Worm (Caenorhabditis elegans) whole organism, L2 larva: ENCODE data around the gene cyp-13A5.

Experiments
- C34F6.9 ChIP-seq: fragments of 150-350 bp; optimal IDR thresholded peaks from 2 replicates; lab custom pipeline; 2014; ENCODE audit warnings: missing biosample characterization, missing genetic modification characterization
- F13H6.1 ChIP-seq: sonication (generic microtip); optimal IDR thresholded peaks from 2 replicates; lab custom pipeline; 2016; ENCODE audit warnings: missing genetic modification characterization, missing compliant biosample characterization
- R02D3.7 ChIP-seq: fragments of 150-350 bp; optimal IDR thresholded peaks from 2 replicates; lab custom pipeline; 2014; ENCODE audit warnings: missing biosample characterization, missing genetic modification characterization
- Y55F3AM.14 ChIP-seq: fragments of 200-800 bp; sonication (Bioruptor generic); optimal IDR thresholded peaks from 2 replicates; lab custom pipeline; 2018; ENCODE audit warnings: mild to moderate bottlenecking, missing genetic modification characterization, missing compliant biosample characterization
- ZK546.5 ChIP-seq: sonication (generic microtip); optimal IDR thresholded peaks from 2 replicates; lab custom pipeline; 2017; ENCODE audit warnings: missing biosample characterization, missing genetic modification characterization
- alr-1 ChIP-seq: fragments of 150-350 bp; optimal IDR thresholded peaks from 2 replicates; lab custom pipeline; 2014; ENCODE audit warnings: missing biosample characterization, missing genetic modification characterization
- aly-2 ChIP-seq: fragments of 150-350 bp; optimal IDR thresholded peaks from 2 replicates; lab custom pipeline; 2014; ENCODE audit warnings: missing biosample characterization, missing genetic modification characterization
- ama-1 ChIP-seq: fragments of 150-350 bp; optimal IDR thresholded peaks from 2 replicates; lab custom pipeline; 2018; ENCODE audit warnings: inconsistent platforms
- blmp-1 ChIP-seq: sonication (generic microtip); optimal IDR thresholded peaks from 2 replicates; lab custom pipeline; 2017; ENCODE audit warnings: missing genetic modification characterization, mild to moderate bottlenecking, missing compliant biosample characterization, antibody characterized with exemption, moderate library complexity; ENCODE audit not compliant: insufficient read depth
- ceh-16 ChIP-seq: fragments of 150-350 bp; optimal IDR thresholded peaks from 2 replicates; lab custom pipeline; 2014; ENCODE audit warnings: missing biosample characterization, missing genetic modification characterization
- ceh-82 ChIP-seq: fragments of 150-350 bp; optimal IDR thresholded peaks from 2 replicates; lab custom pipeline; 2014; ENCODE audit warnings: missing biosample characterization, missing genetic modification characterization
- crh-2 ChIP-seq: sonication (generic microtip); optimal IDR thresholded peaks from 2 replicates; lab custom pipeline; 2017; ENCODE audit warnings: missing biosample characterization, missing genetic modification characterization
- dmd-4 ChIP-seq: sonication (generic microtip); optimal IDR thresholded peaks from 2 replicates; lab custom pipeline; 2017; ENCODE audit warnings: missing biosample characterization, missing genetic modification characterization
- egl-27 ChIP-seq: sonication (generic microtip); optimal IDR thresholded peaks from 3 replicates; lab custom pipeline; 2017; ENCODE audit warnings: missing biosample characterization, missing genetic modification reagents, missing genetic modification characterization
- elt-1 ChIP-seq: fragments of 150-350 bp; optimal IDR thresholded peaks from 2 replicates; lab custom pipeline; 2014; ENCODE audit warnings: missing biosample characterization, missing genetic modification characterization
- elt-3 ChIP-seq: sonication (generic microtip); optimal IDR thresholded peaks from 2 replicates; lab custom pipeline; 2017; ENCODE audit warnings: missing biosample characterization, missing genetic modification characterization
- fos-1 ChIP-seq: fragments of 150-350 bp; optimal IDR thresholded peaks from 2 replicates; lab custom pipeline; 2014; ENCODE audit warnings: missing biosample characterization, missing genetic modification characterization
- gmeb-1 ChIP-seq: fragments of 150-350 bp; optimal IDR thresholded peaks from 2 replicates; lab custom pipeline; 2014; ENCODE audit warnings: missing biosample characterization, missing genetic modification characterization
- lin-11 ChIP-seq: fragments of 150-350 bp; sonication (generic microtip); optimal IDR thresholded peaks from 2 replicates; lab custom pipeline; 2014; ENCODE audit warnings: missing biosample characterization, missing genetic modification characterization, inconsistent platforms, mixed read lengths
- lin-13 ChIP-seq: fragments of 150-350 bp; optimal IDR thresholded peaks from 2 replicates; lab custom pipeline; 2014; ENCODE audit warnings: missing biosample characterization, missing genetic modification reagents, missing genetic modification characterization
- lin-39 ChIP-seq: fragments of 150-350 bp; optimal IDR thresholded peaks from 2 replicates; lab custom pipeline; 2014; ENCODE audit warnings: missing biosample characterization, missing genetic modification reagents, missing genetic modification characterization
- lsy-2 ChIP-seq, 2 experiments: fragments of 150-350 bp in 1 of 2; sonication (generic microtip) in 1 of 2; optimal IDR thresholded peaks; 2 replicates each; lab custom pipeline; 2014 to 2017; ENCODE audit warnings: missing biosample characterization in 2 of 2, missing genetic modification characterization in 2 of 2
- mab-5 ChIP-seq: fragments of 150-350 bp; optimal IDR thresholded peaks from 2 replicates; lab custom pipeline; 2014; ENCODE audit warnings: missing biosample characterization, missing genetic modification characterization
- mbf-1 ChIP-seq: sonication (generic microtip); optimal IDR thresholded peaks from 2 replicates; lab custom pipeline; 2017; ENCODE audit warnings: missing biosample characterization, missing genetic modification characterization
- mdl-1 ChIP-seq, 2 experiments: fragments of 150-350 bp in 1 of 2; sonication (generic microtip) in 1 of 2; optimal IDR thresholded peaks; 2 replicates each; lab custom pipeline; 2017; ENCODE audit warnings: missing biosample characterization in 2 of 2, missing genetic modification characterization in 2 of 2
- nhr-10 ChIP-seq: sonication (generic microtip); optimal IDR thresholded peaks from 2 replicates; lab custom pipeline; 2017; ENCODE audit warnings: missing biosample characterization, missing genetic modification characterization
- nhr-11 ChIP-seq: fragments of 150-350 bp; optimal IDR thresholded peaks from 2 replicates; lab custom pipeline; 2014; ENCODE audit warnings: missing biosample characterization, missing genetic modification characterization
- nhr-12 ChIP-seq: fragments of 150-350 bp; optimal IDR thresholded peaks from 2 replicates; lab custom pipeline; 2014; ENCODE audit warnings: missing biosample characterization, missing genetic modification characterization
- nhr-129 ChIP-seq: fragments of 150-350 bp; optimal IDR thresholded peaks from 2 replicates; lab custom pipeline; 2014; ENCODE audit warnings: missing biosample characterization, missing genetic modification characterization
- nhr-23 ChIP-seq: fragments of 150-350 bp; optimal IDR thresholded peaks from 2 replicates; lab custom pipeline; 2014; ENCODE audit warnings: missing biosample characterization, missing genetic modification reagents, missing genetic modification characterization
- nhr-237 ChIP-seq: fragments of 150-350 bp; optimal IDR thresholded peaks from 2 replicates; lab custom pipeline; 2014; ENCODE audit warnings: missing biosample characterization, missing genetic modification characterization
- nhr-25 ChIP-seq: fragments of 150-350 bp; sonication (generic microtip); optimal IDR thresholded peaks from 3 replicates; lab custom pipeline; 2014; ENCODE audit warnings: missing biosample characterization, missing genetic modification characterization
- nhr-6 ChIP-seq: fragments of 150-350 bp; optimal IDR thresholded peaks from 2 replicates; lab custom pipeline; 2014; ENCODE audit warnings: missing biosample characterization, missing genetic modification characterization
- nhr-77 ChIP-seq: fragments of 150-350 bp; optimal IDR thresholded peaks from 2 replicates; lab custom pipeline; 2014; ENCODE audit warnings: missing biosample characterization, missing genetic modification characterization
- peb-1 ChIP-seq: fragments of 150-350 bp; optimal IDR thresholded peaks from 2 replicates; lab custom pipeline; 2014; ENCODE audit warnings: missing biosample characterization, missing genetic modification characterization
- sem-4 ChIP-seq: fragments of 150-350 bp; optimal IDR thresholded peaks from 2 replicates; lab custom pipeline; 2014; ENCODE audit warnings: missing biosample characterization, missing genetic modification reagents, missing genetic modification characterization
- skn-1 ChIP-seq: sonication (generic microtip); optimal IDR thresholded peaks from 2 replicates; lab custom pipeline; 2017; ENCODE audit warnings: missing biosample characterization, missing genetic modification characterization
- sma-3 ChIP-seq: sonication (generic microtip); optimal IDR thresholded peaks from 2 replicates; lab custom pipeline; 2016; ENCODE audit warnings: missing genetic modification reagents, missing genetic modification characterization, missing compliant biosample characterization
- sma-9 ChIP-seq, 2 experiments: fragments of 150-350 bp in 1 of 2; sonication (generic microtip) in 1 of 2; optimal IDR thresholded peaks; 2 replicates each; lab custom pipeline; 2014 to 2016; ENCODE audit warnings: missing genetic modification characterization in 2 of 2, mild to moderate bottlenecking in 1 of 2, missing biosample characterization in 1 of 2, missing compliant biosample characterization in 1 of 2, missing genetic modification reagents in 1 of 2, moderate library complexity in 1 of 2
- snpc-4 ChIP-seq: fragments of 150-350 bp; optimal IDR thresholded peaks from 2 replicates; lab custom pipeline; 2014; ENCODE audit warnings: missing biosample characterization, missing genetic modification characterization
- unc-39 ChIP-seq: fragments of 150-350 bp; optimal IDR thresholded peaks from 2 replicates; lab custom pipeline; 2014; ENCODE audit warnings: missing biosample characterization, missing genetic modification characterization
- unc-55 ChIP-seq: fragments of 150-350 bp; sonication (generic microtip); optimal IDR thresholded peaks from 3 replicates; lab custom pipeline; 2014; ENCODE audit warnings: missing biosample characterization, missing genetic modification reagents, missing genetic modification characterization
- unc-62 ChIP-seq: fragments of 150-350 bp; optimal IDR thresholded peaks from 2 replicates; lab custom pipeline; 2014; ENCODE audit warnings: missing biosample characterization, missing genetic modification reagents, missing genetic modification characterization
- zag-1 ChIP-seq: fragments of 150-350 bp; optimal IDR thresholded peaks from 2 replicates; lab custom pipeline; 2014; ENCODE audit warnings: missing biosample characterization, missing genetic modification characterization
- ztf-1 ChIP-seq: fragments of 200-800 bp; sonication (Bioruptor generic); conservative IDR thresholded peaks from 2 replicates; pipeline ENCODE4 v1.3.6; 2022; ENCODE audit warnings: missing genetic modification characterization, missing compliant biosample characterization
- ztf-11 ChIP-seq: sonication (generic microtip); optimal IDR thresholded peaks from 2 replicates; lab custom pipeline; 2017; ENCODE audit warnings: missing biosample characterization, missing genetic modification characterization
- ztf-4 ChIP-seq: fragments of 150-350 bp; optimal IDR thresholded peaks from 2 replicates; lab custom pipeline; 2014; ENCODE audit warnings: missing biosample characterization, missing genetic modification characterization

cyp-13A5 gene

DNA sequence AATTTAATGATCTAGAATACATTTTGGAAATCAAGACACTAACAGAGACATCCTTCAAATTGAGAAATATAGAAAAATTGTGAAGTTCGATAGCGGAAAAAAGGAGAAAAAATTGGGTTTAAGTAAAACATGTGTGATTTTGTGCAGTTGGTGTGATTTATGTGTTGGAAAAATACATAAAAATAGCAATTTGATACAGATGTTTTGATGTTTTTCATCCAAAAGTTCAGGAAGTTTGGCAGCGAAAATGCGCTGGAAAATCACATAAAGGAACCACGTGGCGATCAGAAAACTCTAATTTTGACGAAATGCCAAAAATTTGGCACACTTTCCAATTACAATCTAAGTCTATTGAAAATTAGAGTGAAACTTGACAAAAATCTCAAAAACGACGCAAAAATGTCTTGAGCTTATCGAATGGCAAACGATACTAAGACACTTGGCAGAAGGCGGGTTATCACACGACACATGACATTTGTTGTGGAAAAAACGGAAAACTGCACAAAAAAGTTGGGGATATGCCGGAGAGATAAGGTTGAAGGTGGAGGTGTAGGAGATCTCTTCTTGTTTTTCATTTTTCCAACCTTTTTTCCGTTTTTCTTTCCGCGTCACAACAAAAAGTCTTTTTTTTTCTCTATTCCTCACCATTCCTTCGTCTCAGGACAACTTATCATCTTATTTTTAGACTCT is 26.1 kb downstream of the cyp-13A5 start, which contains the start of gene ZK1321.4:
TSS of gene ZK1321.4 (minus strand) at position 51 of the 690 bp plus-strand sequence.
- TF ChIP-seq nhr-10 (tag; lab: Kevin White, UChicago), result no peak
- TF ChIP-seq unc-55 (GFP tag; lab: Kevin White, UChicago), result no peak
- TF ChIP-seq alr-1 (tag; lab: Kevin White, UChicago), result no peak
- TF ChIP-seq nhr-129 (tag; lab: Kevin White, UChicago), result peak; percentile 31
- no peak for TF ChIP-seq nhr-77 (tag; lab: Kevin White, UChicago)
- no peak for TF ChIP-seq Y55F3AM.14 (GFP tag; lab: Kevin White, UChicago)
- TF ChIP-seq lin-13 (GFP tag; lab: Kevin White, UChicago), result no peak
- TF ChIP-seq nhr-11 (tag; lab: Kevin White, UChicago), result no peak
- TF ChIP-seq nhr-12 (tag; lab: Kevin White, UChicago), result no peak
- no peak for TF ChIP-seq gmeb-1 (tag; lab: Kevin White, UChicago)
- peak; percentile 1 for TF ChIP-seq sma-9 (GFP tag; optimal IDR thresholded peaks at IDR 0.05; lab: Kevin White, UChicago)
- TF ChIP-seq sma-9 (tag; optimal IDR thresholded peaks at IDR 0.05; lab: Kevin White, UChicago), result no peak
- no peak for TF ChIP-seq ztf-11
- no peak for TF ChIP-seq peb-1 (tag; lab: Kevin White, UChicago)
- no peak for TF ChIP-seq sem-4 (tag; lab: Kevin White, UChicago)
- TF ChIP-seq lin-11 (tag; lab: Kevin White, UChicago), result no peak
- TF ChIP-seq snpc-4 (tag; lab: Kevin White, UChicago), result no peak

DNA sequence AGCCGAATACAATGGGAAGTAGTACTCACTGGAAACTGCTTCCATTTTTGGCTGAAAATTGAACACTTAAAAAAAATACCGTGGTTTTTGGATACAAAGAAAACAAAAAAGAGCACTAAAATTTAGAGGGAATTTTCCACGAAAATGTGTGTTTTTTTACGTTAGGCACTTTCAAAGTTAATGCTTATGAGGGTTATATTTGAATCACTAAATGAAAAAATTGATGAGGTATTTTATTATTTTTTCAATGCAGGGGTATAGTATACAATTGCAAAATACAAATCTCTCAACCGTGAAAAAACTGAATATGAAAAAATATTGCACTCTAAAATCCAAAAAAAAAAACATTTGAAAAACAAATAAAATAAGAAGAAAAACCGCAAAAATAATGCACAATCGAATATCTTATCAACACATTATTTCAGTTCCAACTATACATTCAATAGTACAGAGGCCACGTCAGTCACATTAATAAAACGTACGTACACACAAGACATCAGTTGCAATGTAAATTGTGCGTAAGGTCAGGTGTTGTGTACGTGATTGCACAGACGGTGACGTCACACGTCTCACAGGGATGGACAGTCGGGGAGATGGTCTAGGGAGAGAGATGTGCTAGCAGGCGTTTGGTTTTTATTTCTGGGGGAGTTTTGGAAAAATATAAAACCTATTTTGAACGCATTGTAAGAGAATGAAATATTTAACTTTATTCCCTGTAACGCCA is 30.2 kb downstream of the cyp-13A5 start, which contains the start of gene aqp-10:
TSS of gene aqp-10 (minus strand) at position 51 of the 724 bp plus-strand sequence.
- no peak for TF ChIP-seq skn-1
- TF ChIP-seq ZK546.5 (tag; lab: Kevin White, UChicago), result no peak
- no peak for TF ChIP-seq elt-3
- TF ChIP-seq aly-2 (tag; lab: Kevin White, UChicago), result no peak
- TF ChIP-seq dmd-4 (tag; lab: Kevin White, UChicago), result no peak
- TF ChIP-seq ztf-4 (tag; lab: Kevin White, UChicago), result no peak
- no peak for TF ChIP-seq nhr-6
- TF ChIP-seq lsy-2 (tag; optimal IDR thresholded peaks at IDR 0.05; lab: Kevin White, UChicago), result peak; percentile 45 to 76
- TF ChIP-seq nhr-237 (tag; lab: Kevin White, UChicago), result no peak
- no peak for TF ChIP-seq Y55F3AM.14 (GFP tag; lab: Kevin White, UChicago)
- peak; percentile 1 for TF ChIP-seq sem-4 (tag; lab: Kevin White, UChicago)
- peak; percentile 63 for TF ChIP-seq F13H6.1
- no peak for TF ChIP-seq R02D3.7
- TF ChIP-seq mbf-1 (tag; lab: Kevin White, UChicago), result no peak
- TF ChIP-seq unc-62 (GFP tag; lab: Kevin White, UChicago), result no peak
- TF ChIP-seq nhr-11 (tag; lab: Kevin White, UChicago), result no peak
- no peak for TF ChIP-seq egl-27 (tag; lab: Kevin White, UChicago)
- no peak for TF ChIP-seq ztf-1 (GFP tag; lab: Robert Waterston, UW)
- TF ChIP-seq sma-3, result peak; percentile 50
- TF ChIP-seq ceh-16, result no peak
- TF ChIP-seq crh-2 (tag; lab: Kevin White, UChicago), result peak; percentile 81
- TF ChIP-seq elt-1 (tag; lab: Kevin White, UChicago), result no peak
- TF ChIP-seq zag-1 (tag; lab: Kevin White, UChicago), result no peak
- TF ChIP-seq lin-13 (GFP tag; lab: Kevin White, UChicago), result no peak
- no peak for TF ChIP-seq lin-39 (tag; lab: Kevin White, UChicago)
- TF ChIP-seq nhr-77 (tag; lab: Kevin White, UChicago), result no peak
- TF ChIP-seq blmp-1 (tag; lab: Kevin White, UChicago), result no peak
- TF ChIP-seq nhr-25 (tag; lab: Kevin White, UChicago), result peak; percentile 23
- TF ChIP-seq fos-1, result peak; percentile 75
- TF ChIP-seq alr-1 (tag; lab: Kevin White, UChicago), result no peak
- peak; percentile 63 for TF ChIP-seq gmeb-1 (tag; lab: Kevin White, UChicago)
- TF ChIP-seq unc-55 (GFP tag; lab: Kevin White, UChicago), result no peak
- no peak for TF ChIP-seq nhr-10 (tag; lab: Kevin White, UChicago)
- no peak for TF ChIP-seq ama-1 (lab: Kevin White, UChicago)
- no peak for TF ChIP-seq snpc-4 (tag; lab: Kevin White, UChicago)
- TF ChIP-seq C34F6.9 (tag; lab: Kevin White, UChicago), result peak; percentile 53
- no peak for TF ChIP-seq ceh-82 (tag; lab: Kevin White, UChicago)
- TF ChIP-seq ztf-11, result no peak
- no peak for TF ChIP-seq mdl-1 (tag; optimal IDR thresholded peaks at IDR 0.05; lab: Kevin White, UChicago)
- TF ChIP-seq nhr-129 (tag; lab: Kevin White, UChicago), result peak; percentile 29
- TF ChIP-seq nhr-12 (tag; lab: Kevin White, UChicago), result no peak
- TF ChIP-seq unc-39 (tag; lab: Kevin White, UChicago), result no peak
- TF ChIP-seq peb-1 (tag; lab: Kevin White, UChicago), result no peak
- TF ChIP-seq lin-11 (tag; lab: Kevin White, UChicago), result no peak
- TF ChIP-seq mab-5, result no peak
- no peak for TF ChIP-seq nhr-23 (tag; lab: Kevin White, UChicago)
